Fruit fly (Drosophila melanogaster): ENCODE measurements around the gene CG9547.

The CG9547 gene

dm6 chr2L:6471978-6472776 lies 22.2 kb downstream of the CG9547 start (continued):
- TF ChIP-seq B-H1 (GFP tag; IDR thresholded peaks at IDR 0.05) = no peak
- no peak for TF ChIP-seq CG11696 (GFP tag; IDR thresholded peaks at IDR 0.05)
- TF ChIP-seq az2 (GFP tag; optimal IDR thresholded peaks at IDR 0.05) = no peak
- TF ChIP-seq HLH54F (GFP tag; optimal IDR thresholded peaks at IDR 0.05) = no peak
- TF ChIP-seq lmd (GFP tag; IDR thresholded peaks at IDR 0.05) = 0 out of 2 replicates have a peak, but pooled peaks have one; percentile 14
- TF ChIP-seq CG7928 (GFP tag; optimal IDR thresholded peaks at IDR 0.05) = no peak
- TF ChIP-seq CG10267 (tag; optimal IDR thresholded peaks at IDR 0.05) = peak; percentile 8
- peak; percentile 49 for TF ChIP-seq row (GFP tag; IDR thresholded peaks at IDR 0.05)
- TF ChIP-seq Antp (GFP tag; optimal IDR thresholded peaks at IDR 0.05) = no peak
- TF ChIP-seq Tbp (GFP tag; optimal IDR thresholded peaks at IDR 0.05) = no peak
- TF ChIP-seq dysf (GFP tag; IDR thresholded peaks at IDR 0.05) = peak; percentile 20; the same call in 1 of the 3 replicates
- no peak for TF ChIP-seq inv (GFP tag; IDR thresholded peaks at IDR 0.05; ENCODE audit: partially characterized antibody)
- TF ChIP-seq ttk (GFP tag; IDR thresholded peaks at IDR 0.05) = 0 out of 2 replicates have a peak, but pooled peaks have one; percentile 4
- no peak for TF ChIP-seq CG10979 (tag; optimal IDR thresholded peaks at IDR 0.05)
- TF ChIP-seq Elba2 (GFP tag; optimal IDR thresholded peaks at IDR 0.05) = no peak
- no peak for TF ChIP-seq ERR (GFP tag; optimal IDR thresholded peaks at IDR 0.05)
- no peak for TF ChIP-seq stwl (tag; optimal IDR thresholded peaks at IDR 0.05)
- no peak for TF ChIP-seq CG17568 (GFP tag; optimal IDR thresholded peaks at IDR 0.05)
- TF ChIP-seq Nf-YA (GFP tag; IDR thresholded peaks at IDR 0.05) = no peak
- TF ChIP-seq BEAF-32 (GFP tag; optimal IDR thresholded peaks at IDR 0.05) = no peak
- TF ChIP-seq CG10431 (GFP tag; optimal IDR thresholded peaks at IDR 0.05) = no peak
- TF ChIP-seq CG10274 (GFP tag; optimal IDR thresholded peaks at IDR 0.05) = peak; percentile 14
- no peak for TF ChIP-seq CG9609 (GFP tag; optimal IDR thresholded peaks at IDR 0.05)
- no peak for TF ChIP-seq CG14667 (GFP tag; IDR thresholded peaks at IDR 0.05)
- TF ChIP-seq z (GFP tag; IDR thresholded peaks at IDR 0.05) = no peak
- no peak for TF ChIP-seq crol (GFP tag; IDR thresholded peaks at IDR 0.05)
- no peak for TF ChIP-seq CG1647 (GFP tag; optimal IDR thresholded peaks at IDR 0.05)
- no peak for TF ChIP-seq CG14441 (GFP tag; IDR thresholded peaks at IDR 0.05)
- no peak for TF ChIP-seq pros (GFP tag; optimal IDR thresholded peaks at IDR 0.05)
- peak; percentile 21 for TF ChIP-seq phol (tag; optimal IDR thresholded peaks at IDR 0.05)
- peak; percentile 4 for TF ChIP-seq cwo (GFP tag; optimal IDR thresholded peaks at IDR 0.05)
- TF ChIP-seq ci (GFP tag; IDR thresholded peaks at IDR 0.05) = peak; percentile 53; the same call in 1 of the 3 replicates
- TF ChIP-seq CG1024 (GFP tag; IDR thresholded peaks at IDR 0.05) = no peak
- TF ChIP-seq Sry-β (GFP tag; optimal IDR thresholded peaks at IDR 0.05) = no peak
- no peak for TF ChIP-seq her (GFP tag; optimal IDR thresholded peaks at IDR 0.05)
- peak; percentile 33 for TF ChIP-seq CoRest (tag; optimal IDR thresholded peaks at IDR 0.05)
- no peak for TF ChIP-seq gcm2 (GFP tag; optimal IDR thresholded peaks at IDR 0.05)
- TF ChIP-seq sd (tag; optimal IDR thresholded peaks at IDR 0.05) = peak; percentile 54
- TF ChIP-seq CG1832 (GFP tag; optimal IDR thresholded peaks at IDR 0.05) = no peak
- TF ChIP-seq CG2678 (tag; optimal IDR thresholded peaks at IDR 0.05) = peak; percentile 60
- TF ChIP-seq Opbp (GFP tag; IDR thresholded peaks at IDR 0.05; ENCODE audit: partially characterized antibody) = 0 out of 3 replicates have a peak, but pooled peaks have one; percentile 25
- no peak for TF ChIP-seq MESR4 (GFP tag; optimal IDR thresholded peaks at IDR 0.05)
- no peak for TF ChIP-seq CG12104 (GFP tag; optimal IDR thresholded peaks at IDR 0.05)
- no peak for TF ChIP-seq CG18764 (GFP tag; optimal IDR thresholded peaks at IDR 0.05)
- TF ChIP-seq CG11695 (GFP tag; IDR thresholded peaks at IDR 0.05) = 0 out of 3 replicates have a peak, but pooled peaks have one; percentile 8
- no peak for TF ChIP-seq Jarid2 (GFP tag; optimal IDR thresholded peaks at IDR 0.05)
- TF ChIP-seq CG17328 (GFP tag; IDR thresholded peaks at IDR 0.05) = no peak
- 0 out of 2 replicates have a peak, but pooled peaks have one; percentile 29 for TF ChIP-seq sisA (GFP tag; IDR thresholded peaks at IDR 0.05)
- TF ChIP-seq CG13296 (GFP tag; optimal IDR thresholded peaks at IDR 0.05) = no peak

All from whole organism, embryonic.